Worm (Caenorhabditis elegans) whole organism, L1 larva: ENCODE data around the gene gos-28.

Experiments used
- F16B12.6 ChIP-seq: fragments of 150-350 bp; optimal IDR thresholded peaks from 2 replicates; lab custom pipeline; 2014; ENCODE audit warnings: missing biosample characterization, missing genetic modification characterization
- alr-1 ChIP-seq: fragments of 200-800 bp; sonication (Bioruptor generic); optimal IDR thresholded peaks from 2 replicates; lab custom pipeline; 2018; ENCODE audit warnings: borderline replicate concordance, mild to moderate bottlenecking, missing genetic modification characterization, missing compliant biosample characterization
- ama-1 ChIP-seq: fragments of 150-350 bp; optimal IDR thresholded peaks from 2 replicates; lab custom pipeline; 2014
- blmp-1 ChIP-seq: fragments of 150-350 bp; optimal IDR thresholded peaks from 2 replicates; lab custom pipeline; 2014; ENCODE audit warnings: missing biosample characterization, missing genetic modification characterization
- ceh-63 ChIP-seq: fragments of 200-800 bp; sonication (Bioruptor generic); optimal IDR thresholded peaks from 2 replicates; lab custom pipeline; 2018; ENCODE audit warnings: mild to moderate bottlenecking, missing genetic modification characterization, missing compliant biosample characterization
- ceh-82 ChIP-seq, 3 experiments: fragments of 150-350 bp in 1 of 3; sonication (generic microtip) in 2 of 3; optimal IDR thresholded peaks; 2 replicates each; lab custom pipeline; 2014 to 2017; ENCODE audit warnings: missing biosample characterization in 3 of 3, missing genetic modification characterization in 3 of 3
- ces-1 ChIP-seq: fragments of 150-350 bp; optimal IDR thresholded peaks from 2 replicates; lab custom pipeline; 2014; ENCODE audit warnings: missing biosample characterization, missing genetic modification reagents, missing genetic modification characterization
- dpl-1 ChIP-seq, 3 experiments: fragments of 150-350 bp in 2 of 3; sonication (generic microtip) in 1 of 3; optimal IDR thresholded peaks; 2 replicates each; lab custom pipeline; 2014 to 2017; ENCODE audit warnings: missing biosample characterization in 3 of 3, missing genetic modification characterization in 3 of 3, missing genetic modification reagents in 3 of 3
- dsc-1 ChIP-seq: sonication (generic microtip); optimal IDR thresholded peaks from 2 replicates; lab custom pipeline; 2016; ENCODE audit warnings: mild to moderate bottlenecking, missing genetic modification characterization, missing compliant biosample characterization
- efl-1 ChIP-seq, 4 experiments: fragments of 150-350 bp; optimal IDR thresholded peaks in 3 of 4; peaks in 1 of 4; 1 replicate in 1 of 4; 2 replicates in 3 of 4; lab custom pipeline; 2014; ENCODE audit warnings: missing biosample characterization in 2 of 4, missing genetic modification characterization in 2 of 4, missing genetic modification reagents in 2 of 4
- efl-3 ChIP-seq: fragments of 200-800 bp; sonication (Bioruptor generic); optimal IDR thresholded peaks from 2 replicates; lab custom pipeline; 2018; ENCODE audit warnings: mild to moderate bottlenecking, missing genetic modification characterization, missing compliant biosample characterization
- egl-27 ChIP-seq, 2 experiments: fragments of 150-350 bp in 1 of 2; sonication (generic microtip); optimal IDR thresholded peaks; 3 replicates each; lab custom pipeline; 2017 to 2018; ENCODE audit warnings: missing biosample characterization in 2 of 2, missing genetic modification characterization in 2 of 2, missing genetic modification reagents in 2 of 2
- elt-2 ChIP-seq: sonication (generic microtip); optimal IDR thresholded peaks from 2 replicates; lab custom pipeline; 2016; ENCODE audit warnings: missing genetic modification characterization, mild to moderate bottlenecking, inconsistent platforms, missing compliant biosample characterization, missing genetic modification reagents
- elt-3 ChIP-seq, 6 experiments: fragments of 150-350 bp in 1 of 6; sonication (generic microtip); optimal IDR thresholded peaks; 2 replicates each; lab custom pipeline; 2017 to 2018; ENCODE audit warnings: missing biosample characterization in 6 of 6, missing genetic modification characterization in 6 of 6, inconsistent platforms in 1 of 6
- ets-5 ChIP-seq: fragments of 200-800 bp; sonication (Bioruptor generic); IDR thresholded peaks from 2 replicates; pipeline ENCODE4 v1.3.6; 2022; ENCODE audit warnings: missing genetic modification characterization, missing compliant biosample characterization
- fkh-10 ChIP-seq: sonication (generic microtip); optimal IDR thresholded peaks from 2 replicates; lab custom pipeline; 2017; ENCODE audit warnings: missing biosample characterization, missing genetic modification reagents, missing genetic modification characterization
- grh-1 ChIP-seq: fragments of 200-800 bp; sonication (Bioruptor generic); IDR thresholded peaks from 2 replicates; pipeline ENCODE4 v1.3.6; 2022; ENCODE audit warnings: missing genetic modification reagents, missing genetic modification characterization, missing compliant biosample characterization
- hpl-2 ChIP-seq: fragments of 150-350 bp; optimal IDR thresholded peaks from 2 replicates; lab custom pipeline; 2014; ENCODE audit warnings: missing biosample characterization, missing genetic modification reagents, missing genetic modification characterization
- irx-1 ChIP-seq: sonication (generic microtip); optimal IDR thresholded peaks from 2 replicates; lab custom pipeline; 2016; ENCODE audit warnings: missing genetic modification characterization, missing compliant biosample characterization
- lin-13 ChIP-seq: fragments of 150-350 bp; optimal IDR thresholded peaks from 2 replicates; lab custom pipeline; 2014; ENCODE audit warnings: missing biosample characterization, missing genetic modification reagents, missing genetic modification characterization
- lin-14 ChIP-seq: fragments of 200-800 bp; sonication (Bioruptor generic); optimal IDR thresholded peaks from 2 replicates; lab custom pipeline; 2018; ENCODE audit warnings: mild to moderate bottlenecking, missing genetic modification characterization, moderate library complexity, missing compliant biosample characterization
- lin-35 ChIP-seq, 2 experiments: fragments of 150-350 bp; optimal IDR thresholded peaks; 2 replicates each; lab custom pipeline; 2014; ENCODE audit warnings: missing biosample characterization in 2 of 2, missing genetic modification characterization in 2 of 2, missing genetic modification reagents in 2 of 2
- lir-3 ChIP-seq: sonication (generic microtip); optimal IDR thresholded peaks from 2 replicates; lab custom pipeline; 2016; ENCODE audit warnings: mild to moderate bottlenecking, missing genetic modification characterization, moderate library complexity, missing compliant biosample characterization; ENCODE audit not compliant: poor library complexity
- lsy-2 ChIP-seq, 2 experiments: fragments of 150-350 bp; optimal IDR thresholded peaks; 2 replicates each; lab custom pipeline; 2014; ENCODE audit warnings: missing biosample characterization in 2 of 2, missing genetic modification characterization in 2 of 2
- mdl-1 ChIP-seq, 2 experiments: fragments of 150-350 bp; optimal IDR thresholded peaks; 2 replicates each; lab custom pipeline; 2014 to 2017; ENCODE audit warnings: missing biosample characterization in 2 of 2, missing genetic modification characterization in 2 of 2, inconsistent platforms in 1 of 2
- mep-1 ChIP-seq: fragments of 150-350 bp; optimal IDR thresholded peaks from 2 replicates; lab custom pipeline; 2014; ENCODE audit warnings: missing biosample characterization, missing genetic modification characterization
- nhr-12 ChIP-seq: sonication (generic microtip); optimal IDR thresholded peaks from 2 replicates; lab custom pipeline; 2017; ENCODE audit warnings: missing biosample characterization, missing genetic modification characterization
- nhr-19 ChIP-seq: fragments of 200-800 bp; sonication (Bioruptor generic); conservative IDR thresholded peaks from 2 replicates; pipeline ENCODE4 v1.3.6; 2022; ENCODE audit warnings: missing genetic modification characterization, missing compliant biosample characterization
- nhr-20 ChIP-seq: sonication (generic microtip); optimal IDR thresholded peaks from 2 replicates; lab custom pipeline; 2016; ENCODE audit warnings: mild to moderate bottlenecking, missing genetic modification characterization, missing compliant biosample characterization
- nhr-77 ChIP-seq: fragments of 150-350 bp; optimal IDR thresholded peaks from 2 replicates; lab custom pipeline; 2014; ENCODE audit warnings: missing biosample characterization, missing genetic modification characterization
- nhr-85 ChIP-seq: sonication (generic microtip); peaks from one replicate; lab custom pipeline; 2016; ENCODE audit warnings: missing genetic modification characterization, inconsistent platforms, missing compliant biosample characterization
- nhr-90 ChIP-seq: sonication (generic microtip); optimal IDR thresholded peaks from 2 replicates; lab custom pipeline; 2016; ENCODE audit warnings: mild to moderate bottlenecking, missing genetic modification characterization, missing compliant biosample characterization; ENCODE audit not compliant: poor library complexity
- pqm-1 ChIP-seq: sonication (generic microtip); optimal IDR thresholded peaks from 3 replicates; lab custom pipeline; 2017; ENCODE audit warnings: missing biosample characterization, missing genetic modification characterization
- rnt-1 ChIP-seq: sonication (generic microtip); optimal IDR thresholded peaks from 2 replicates; lab custom pipeline; 2016; ENCODE audit warnings: mild to moderate bottlenecking, missing genetic modification characterization, moderate library complexity, missing compliant biosample characterization
- snu-23 ChIP-seq: sonication (generic microtip); optimal IDR thresholded peaks from 2 replicates; lab custom pipeline; 2016; ENCODE audit warnings: missing genetic modification characterization, missing compliant biosample characterization
- sup-37 ChIP-seq: fragments of 200-800 bp; sonication (Bioruptor generic); optimal IDR thresholded peaks from 2 replicates; lab custom pipeline; 2018; ENCODE audit warnings: mild to moderate bottlenecking, missing genetic modification characterization, missing compliant biosample characterization
- unc-130 ChIP-seq: fragments of 150-350 bp; optimal IDR thresholded peaks from 2 replicates; lab custom pipeline; 2017; ENCODE audit warnings: missing biosample characterization, missing genetic modification characterization, inconsistent platforms
- unc-30 ChIP-seq: sonication (generic microtip); optimal IDR thresholded peaks from 2 replicates; lab custom pipeline; 2017; ENCODE audit warnings: missing biosample characterization, missing genetic modification characterization
- unc-86 ChIP-seq: sonication (generic microtip); optimal IDR thresholded peaks from 2 replicates; lab custom pipeline; 2016; ENCODE audit warnings: missing genetic modification characterization, missing compliant biosample characterization
- unc-98 ChIP-seq: fragments of 200-800 bp; sonication (Bioruptor generic); IDR thresholded peaks from 2 replicates; pipeline ENCODE4 v1.3.6; 2022; ENCODE audit warnings: missing genetic modification characterization, missing compliant biosample characterization
- vab-15 ChIP-seq: sonication (generic microtip); optimal IDR thresholded peaks from 2 replicates; lab custom pipeline; 2017; ENCODE audit warnings: missing genotype, mild to moderate bottlenecking, missing genetic modification characterization, missing compliant biosample characterization
- zag-1 ChIP-seq: fragments of 150-350 bp; optimal IDR thresholded peaks from 2 replicates; lab custom pipeline; 2014; ENCODE audit warnings: missing biosample characterization, missing genetic modification characterization

gos-28 gene

ce11 chrIII:7304961-7305648, 43.9 kb downstream of the gos-28 start (continued):
- no peak for TF ChIP-seq unc-86

- TF ChIP-seq mep-1 (tag; lab: Kevin White, UChicago) (peak; percentile 22), nhr-12 (no peak), ces-1 (GFP tag; lab: Kevin White, UChicago) (no peak), unc-30 (no peak), sup-37 (no peak), lin-35 (GFP tag; optimal IDR thresholded peaks at IDR 0.05; lab: Kevin White, UChicago) (no peak), ama-1 (lab: Kevin White, UChicago) (no peak), vab-15 (no peak), egl-27 (tag; optimal IDR thresholded peaks at IDR 0.05; lab: Kevin White, UChicago) (no peak), elt-2 (tag; lab: Kevin White, UChicago) (no peak), nhr-85 (tag; lab: Kevin White, UChicago) (peak; percentile 86), lsy-2 (tag; optimal IDR thresholded peaks at IDR 0.05; lab: Kevin White, UChicago) (no peak), alr-1 (tag; lab: Kevin White, UChicago) (no peak), lin-14 (GFP tag; lab: Kevin White, UChicago) (peak; percentile 55), mdl-1 (tag; optimal IDR thresholded peaks at IDR 0.05; lab: Kevin White, UChicago) (no peak), unc-86 (no peak), unc-98 (GFP tag; lab: Robert Waterston, UW) (no peak), nhr-19 (GFP tag; lab: Robert Waterston, UW) (no peak), rnt-1 (tag; lab: Kevin White, UChicago) (no peak), irx-1 (no peak), zag-1 (no peak), ceh-63 (GFP tag; lab: Kevin White, UChicago) (no peak), fkh-10 (GFP tag; lab: Kevin White, UChicago) (no peak), efl-3 (GFP tag; lab: Kevin White, UChicago) (no peak), nhr-20 (tag; lab: Kevin White, UChicago) (peak; percentile 11), blmp-1 (tag; lab: Kevin White, UChicago) (peak; percentile 55), dsc-1 (tag; lab: Kevin White, UChicago) (no peak)
Observed at ce11 chrIII:7301668-7302067, 47.3 kb downstream of the gos-28 start.

DNA sequence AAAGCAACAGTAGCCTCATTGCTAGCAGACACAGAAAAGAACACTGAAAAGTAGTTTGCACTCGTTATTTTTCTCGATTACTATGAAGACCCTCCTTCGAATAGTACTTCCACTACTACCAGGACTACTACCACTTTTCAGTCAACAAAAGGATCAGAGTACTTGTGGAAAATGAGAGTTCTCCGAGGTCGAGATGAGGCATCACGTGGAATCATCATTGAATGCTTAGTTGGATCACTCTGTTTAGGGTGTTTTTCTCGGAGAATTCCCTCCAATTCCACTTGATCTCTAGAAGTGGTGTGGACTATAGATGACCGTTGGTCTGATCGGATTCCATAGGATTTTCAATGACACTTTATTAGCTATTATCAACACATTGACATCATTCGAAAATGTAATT, 48.2 kb downstream of the gos-28 start:
- TF ChIP-seq nhr-90 (tag; lab: Kevin White, UChicago) (no peak), grh-1 (peak; percentile 32; the same call in 1 of the 2 replicates), pqm-1 (tag; lab: Kevin White, UChicago) (no peak), dpl-1 (GFP tag; optimal IDR thresholded peaks at IDR 0.05; lab: Kevin White, UChicago) (no peak), nhr-85 (tag; lab: Kevin White, UChicago) (peak; percentile 87), lsy-2 (tag; optimal IDR thresholded peaks at IDR 0.05; lab: Kevin White, UChicago) (peak in 1 of 2 experiments; percentile 17), nhr-19 (GFP tag; lab: Robert Waterston, UW) (peak; percentile 33), lin-14 (GFP tag; lab: Kevin White, UChicago) (peak; percentile 44), blmp-1 (tag; lab: Kevin White, UChicago) (peak; percentile 82), elt-3 (tag; optimal IDR thresholded peaks at IDR 0.05; lab: Kevin White, UChicago) (peak in 1 of 6 experiments; percentile 2), snu-23 (GFP tag; lab: Kevin White, UChicago) (peak; percentile 4), efl-1 (optimal IDR thresholded peaks at IDR 0.05; lab: Kevin White, UChicago) (no peak), efl-1 (GFP tag; optimal IDR thresholded peaks at IDR 0.05 in 1 of 2; lab: Kevin White, UChicago) (peak in 1 of 2 experiments; percentile 73), nhr-20 (tag; lab: Kevin White, UChicago) (peak; percentile 40), lin-35 (GFP tag; optimal IDR thresholded peaks at IDR 0.05; lab: Kevin White, UChicago) (peak in 1 of 2 experiments; percentile 38)
- TF ChIP-seq, all 84 proteins: peak for 11

DNA sequence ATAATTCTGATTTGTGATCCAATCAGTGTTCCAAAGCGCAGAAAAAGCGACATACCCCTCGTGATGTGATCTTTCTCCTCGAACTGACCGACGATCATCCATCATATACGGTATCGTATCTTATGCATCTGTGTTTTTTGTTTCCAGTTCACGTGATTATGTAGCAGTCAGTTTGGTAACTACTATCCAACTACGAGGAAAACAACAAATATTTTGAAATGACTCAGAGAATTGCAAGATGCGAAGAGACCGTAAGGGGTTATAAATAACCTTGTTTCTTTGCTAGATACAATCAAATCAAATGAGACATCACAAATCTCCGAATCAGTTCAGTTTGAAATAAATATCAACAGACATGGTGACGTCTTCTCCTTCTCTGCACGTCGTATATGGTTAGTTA, 48.8 kb downstream of the gos-28 start:
- TF ChIP-seq hpl-2 (GFP tag; lab: Kevin White, UChicago) = no peak
- no peak for TF ChIP-seq unc-130 (tag; lab: Kevin White, UChicago)
- TF ChIP-seq ets-5 (GFP tag; lab: Robert Waterston, UW) = no peak
- TF ChIP-seq nhr-85 (tag; lab: Kevin White, UChicago) = peak; percentile 99
- no peak for TF ChIP-seq nhr-77 (tag; lab: Kevin White, UChicago)
- peak in 1 of 3 experiments; percentile 39 for TF ChIP-seq dpl-1 (GFP tag; optimal IDR thresholded peaks at IDR 0.05; lab: Kevin White, UChicago)
- no peak for TF ChIP-seq ceh-82 (tag; optimal IDR thresholded peaks at IDR 0.05; lab: Kevin White, UChicago)
- TF ChIP-seq lin-14 (GFP tag; lab: Kevin White, UChicago) = peak; percentile 81
- peak in 1 of 2 experiments; percentile 53 for TF ChIP-seq mdl-1 (tag; optimal IDR thresholded peaks at IDR 0.05; lab: Kevin White, UChicago)
- no peak for TF ChIP-seq lir-3
- peak; percentile 64 for TF ChIP-seq blmp-1 (tag; lab: Kevin White, UChicago)
- TF ChIP-seq lin-13 = peak; percentile 31
- peak; percentile 36; the same call in 1 of the 2 replicates for TF ChIP-seq grh-1
- TF ChIP-seq snu-23 (GFP tag; lab: Kevin White, UChicago) = peak; percentile 59
- TF ChIP-seq F16B12.6 (tag; lab: Kevin White, UChicago) = no peak
- TF ChIP-seq efl-3 (GFP tag; lab: Kevin White, UChicago) = peak; percentile 38
- TF ChIP-seq nhr-19 (GFP tag; lab: Robert Waterston, UW) = peak; percentile 57
- TF ChIP-seq ceh-63 (GFP tag; lab: Kevin White, UChicago) = no peak
- TF ChIP-seq mep-1 (tag; lab: Kevin White, UChicago) = peak; percentile 46
